Worm (Caenorhabditis elegans) whole organism, mixed stage, embryonic: Measurements from ENCODE around the gene Y41E3.8.

Experiments
- M03D4.4 ChIP-seq: sonication (generic microtip); optimal IDR thresholded peaks from 2 replicates; lab custom pipeline; 2017; ENCODE audit warnings: mild to moderate bottlenecking, missing genetic modification characterization, missing compliant biosample characterization
- blmp-1 ChIP-seq: fragments of 150-350 bp; optimal IDR thresholded peaks from 2 replicates; lab custom pipeline; 2014; ENCODE audit warnings: missing biosample characterization, missing genetic modification characterization
- ceh-39 ChIP-seq: fragments of 150-350 bp; optimal IDR thresholded peaks from 2 replicates; lab custom pipeline; 2014; ENCODE audit warnings: missing biosample characterization, missing genetic modification characterization
- ceh-43 ChIP-seq: fragments of 200-800 bp; sonication (Bioruptor generic); optimal IDR thresholded peaks from 2 replicates; lab custom pipeline; 2018; ENCODE audit warnings: mild to moderate bottlenecking, missing genetic modification characterization, moderate library complexity, missing compliant biosample characterization
- ceh-83 ChIP-seq: fragments of 200-800 bp; sonication (Bioruptor generic); optimal IDR thresholded peaks from 2 replicates; lab custom pipeline; 2018; ENCODE audit warnings: mild to moderate bottlenecking, missing genetic modification characterization, missing compliant biosample characterization
- ces-1 ChIP-seq: fragments of 150-350 bp; optimal IDR thresholded peaks from 2 replicates; lab custom pipeline; 2014; ENCODE audit warnings: missing biosample characterization, missing genetic modification reagents, missing genetic modification characterization
- cnd-1 ChIP-seq: fragments of 200-800 bp; sonication (Bioruptor generic); optimal IDR thresholded peaks from 2 replicates; lab custom pipeline; 2018; ENCODE audit warnings: mild to moderate bottlenecking, missing genetic modification characterization, missing compliant biosample characterization
- drap-1 ChIP-seq: fragments of 200-800 bp; sonication (Bioruptor generic); optimal IDR thresholded peaks from 3 replicates; lab custom pipeline; 2018; ENCODE audit warnings: mild to moderate bottlenecking, missing genetic modification characterization, missing compliant biosample characterization
- elt-1 ChIP-seq: sonication (generic microtip); optimal IDR thresholded peaks from 2 replicates; lab custom pipeline; 2017; ENCODE audit warnings: missing genetic modification characterization, mild to moderate bottlenecking, missing compliant biosample characterization, antibody characterized with exemption, moderate library complexity, borderline replicate concordance; ENCODE audit not compliant: insufficient read depth
- elt-3 ChIP-seq: fragments of 150-350 bp; optimal IDR thresholded peaks from 2 replicates; lab custom pipeline; 2014; ENCODE audit warnings: missing biosample characterization, missing genetic modification characterization
- ham-2 ChIP-seq: fragments of 200-800 bp; sonication (Bioruptor generic); optimal IDR thresholded peaks from 2 replicates; lab custom pipeline; 2018; ENCODE audit warnings: mild to moderate bottlenecking, missing genetic modification characterization, missing compliant biosample characterization
- hlh-1 ChIP-seq: fragments of 150-350 bp; optimal IDR thresholded peaks from 2 replicates; lab custom pipeline; 2014; ENCODE audit warnings: missing biosample characterization, missing genetic modification reagents, missing genetic modification characterization
- lin-13 ChIP-seq: fragments of 150-350 bp; optimal IDR thresholded peaks from 2 replicates; lab custom pipeline; 2014; ENCODE audit warnings: missing biosample characterization, missing genetic modification characterization
- lin-32 ChIP-seq: fragments of 200-800 bp; sonication (Bioruptor generic); optimal IDR thresholded peaks from 2 replicates; lab custom pipeline; 2018; ENCODE audit warnings: mild to moderate bottlenecking, missing genetic modification characterization, missing compliant biosample characterization
- lsy-2 ChIP-seq: fragments of 150-350 bp; optimal IDR thresholded peaks from 2 replicates; lab custom pipeline; 2014; ENCODE audit warnings: missing biosample characterization, missing genetic modification characterization
- mep-1 ChIP-seq: fragments of 150-350 bp; optimal IDR thresholded peaks from 2 replicates; lab custom pipeline; 2017; ENCODE audit warnings: missing biosample characterization, missing genetic modification reagents, missing genetic modification characterization, inconsistent platforms
- mls-2 ChIP-seq: sonication (generic microtip); optimal IDR thresholded peaks from 2 replicates; lab custom pipeline; 2016; ENCODE audit warnings: mild to moderate bottlenecking, missing genetic modification characterization, moderate library complexity, missing compliant biosample characterization
- nhr-12 ChIP-seq: fragments of 150-350 bp; optimal IDR thresholded peaks from 2 replicates; lab custom pipeline; 2014; ENCODE audit warnings: missing biosample characterization, missing genetic modification characterization
- nhr-2 ChIP-seq: fragments of 150-350 bp; optimal IDR thresholded peaks from 2 replicates; lab custom pipeline; 2014; ENCODE audit warnings: missing biosample characterization, missing genetic modification characterization
- nhr-237 ChIP-seq: fragments of 150-350 bp; optimal IDR thresholded peaks from 2 replicates; lab custom pipeline; 2014; ENCODE audit warnings: missing biosample characterization, missing genetic modification characterization
- nhr-28 ChIP-seq: fragments of 150-350 bp; optimal IDR thresholded peaks from 2 replicates; lab custom pipeline; 2014; ENCODE audit warnings: missing biosample characterization, missing genetic modification characterization
- nhr-76 ChIP-seq: sonication (generic microtip); optimal IDR thresholded peaks from 2 replicates; lab custom pipeline; 2017; ENCODE audit warnings: missing biosample characterization, missing genetic modification characterization
- pha-4 ChIP-seq: fragments of 150-350 bp; optimal IDR thresholded peaks from 2 replicates; lab custom pipeline; 2018; ENCODE audit warnings: missing biosample characterization, missing genetic modification reagents, missing genetic modification characterization
- sem-2 ChIP-seq: fragments of 200-800 bp; sonication (Bioruptor generic); optimal IDR thresholded peaks from 2 replicates; lab custom pipeline; 2018; ENCODE audit warnings: mild to moderate bottlenecking, missing genetic modification characterization, missing compliant biosample characterization
- snpc-4 ChIP-seq: fragments of 150-350 bp; optimal IDR thresholded peaks from 2 replicates; lab custom pipeline; 2014; ENCODE audit warnings: missing biosample characterization, missing genetic modification characterization
- sptf-1 ChIP-seq: sonication (generic microtip); optimal IDR thresholded peaks from 2 replicates; lab custom pipeline; 2017; ENCODE audit warnings: mild to moderate bottlenecking, missing genetic modification characterization, moderate library complexity, missing compliant biosample characterization
- tbx-8 ChIP-seq: fragments of 200-800 bp; sonication (Bioruptor generic); optimal IDR thresholded peaks from 2 replicates; lab custom pipeline; 2018; ENCODE audit warnings: mild to moderate bottlenecking, missing genetic modification characterization, moderate library complexity, missing compliant biosample characterization
- unc-120 ChIP-seq: sonication (generic microtip); optimal IDR thresholded peaks from 2 replicates; lab custom pipeline; 2017; ENCODE audit warnings: missing genetic modification characterization, missing compliant biosample characterization; ENCODE audit not compliant: poor library complexity, severe bottlenecking
- unc-39 ChIP-seq: fragments of 150-350 bp; optimal IDR thresholded peaks from 2 replicates; lab custom pipeline; 2014; ENCODE audit warnings: missing biosample characterization, missing genetic modification characterization
- unc-62 ChIP-seq: fragments of 150-350 bp; optimal IDR thresholded peaks from 2 replicates; lab custom pipeline; 2014; ENCODE audit warnings: missing biosample characterization, missing genetic modification reagents, missing genetic modification characterization
- zip-8 ChIP-seq: fragments of 150-350 bp; optimal IDR thresholded peaks from 2 replicates; lab custom pipeline; 2014; ENCODE audit warnings: missing biosample characterization, missing genetic modification characterization
- ztf-11 ChIP-seq: fragments of 150-350 bp; optimal IDR thresholded peaks from 2 replicates; lab custom pipeline; 2014; ENCODE audit warnings: missing biosample characterization, missing genetic modification characterization

Gene Y41E3.8

ce11 chrIV:15016984-15017383 lies 11.8 kb downstream of the Y41E3.8 start:
- TF ChIP-seq M03D4.4 (tag; lab: Kevin White, UChicago) (no peak), elt-3 (tag; lab: Kevin White, UChicago) (no peak), blmp-1 (tag; lab: Kevin White, UChicago) (no peak), zip-8 (tag; lab: Kevin White, UChicago) (no peak), ces-1 (GFP tag; lab: Kevin White, UChicago) (peak; percentile 98)

DNA sequence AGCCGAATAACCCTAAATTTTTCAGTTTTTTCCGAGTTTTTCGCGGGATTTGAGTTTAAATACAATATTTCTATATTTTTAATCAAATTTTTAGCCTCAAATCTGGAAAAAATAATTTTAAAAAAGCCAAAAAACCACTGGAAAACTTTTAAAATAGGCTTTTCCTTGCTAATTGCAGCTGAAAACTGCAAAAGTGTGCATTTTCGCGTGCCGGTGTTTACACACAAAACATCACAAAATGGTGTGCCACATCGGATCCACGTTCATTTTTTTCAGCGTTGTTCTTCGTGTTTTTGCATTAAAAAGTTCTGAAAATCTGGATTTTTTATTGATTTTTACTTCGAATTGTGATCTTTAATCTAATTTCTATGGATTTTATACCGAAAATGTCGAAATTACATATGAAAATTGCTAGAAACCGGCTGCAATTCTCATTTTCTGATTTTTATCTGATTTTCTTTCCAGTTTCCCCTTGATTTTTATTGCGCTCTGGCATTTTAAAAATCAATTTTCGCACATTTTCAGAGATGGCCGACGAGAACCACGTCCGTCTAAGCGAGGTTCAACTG lies 15.2 kb downstream of the Y41E3.8 start, which contains the start of gene Y41E3.7:
Gene Y41E3.7, plus strand, starts transcription at position 519 of the 569 bp plus-strand sequence.
- TF ChIP-seq tbx-8 (GFP tag; lab: Kevin White, UChicago) (no peak), ham-2 (GFP tag; lab: Kevin White, UChicago) (peak; percentile 29), ces-1 (GFP tag; lab: Kevin White, UChicago) (peak; percentile 18)

- no peak for TF ChIP-seq nhr-12
- TF ChIP-seq lin-32 (GFP tag; lab: Kevin White, UChicago) = no peak
- no peak for TF ChIP-seq ces-1 (GFP tag; lab: Kevin White, UChicago)
- TF ChIP-seq pha-4 (tag; lab: Kevin White, UChicago) = no peak
- no peak for TF ChIP-seq lsy-2 (tag; lab: Kevin White, UChicago)
- TF ChIP-seq ztf-11 = no peak
Measured at ce11 chrIV:15013083-15013482, 15.7 kb downstream of the Y41E3.8 start, which contains the start of gene qars-1. Gene qars-1 (minus strand): TSS chrIV:15013183.

DNA sequence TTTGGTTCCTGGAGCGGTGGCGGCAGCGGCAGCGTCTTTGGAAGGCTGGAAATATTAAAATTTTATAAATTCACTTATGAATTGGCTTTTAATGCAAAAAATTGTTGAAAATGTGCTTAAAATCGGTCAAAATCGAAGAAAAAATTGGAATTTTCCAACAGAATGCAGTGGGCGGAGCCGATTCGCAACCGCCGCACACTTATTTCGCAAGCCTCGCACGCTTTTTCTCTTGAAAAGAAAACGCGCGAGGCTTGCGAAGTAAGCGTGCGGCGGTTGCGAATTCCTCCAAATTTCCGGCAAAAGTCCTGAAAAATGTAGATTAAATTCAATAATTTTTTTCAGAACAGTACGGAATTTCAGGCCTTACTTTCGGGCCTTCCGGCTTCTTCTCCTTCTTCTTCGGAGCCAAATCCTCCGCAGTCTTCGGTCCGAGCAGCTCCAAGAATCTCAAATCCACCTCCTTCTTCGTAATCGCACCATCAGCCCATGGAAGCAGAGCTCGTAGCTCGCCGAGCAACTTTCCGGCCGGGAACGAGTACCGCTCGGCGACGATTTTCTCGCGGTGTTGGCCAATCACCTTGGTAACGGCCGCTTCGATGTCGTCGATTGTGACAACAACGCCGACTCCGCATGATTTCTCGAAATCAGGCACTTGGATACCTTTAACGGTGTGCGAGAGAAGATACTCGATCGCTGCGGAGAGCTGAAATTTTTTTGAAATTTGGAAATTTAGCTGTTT lies 16.5 kb downstream of the Y41E3.8 start:
- TF ChIP-seq nhr-12 (no peak), M03D4.4 (tag; lab: Kevin White, UChicago) (no peak), nhr-237 (no peak), tbx-8 (GFP tag; lab: Kevin White, UChicago) (no peak), hlh-1 (tag; lab: Kevin White, UChicago) (no peak), nhr-76 (tag; lab: Kevin White, UChicago) (no peak), drap-1 (GFP tag; lab: Kevin White, UChicago) (no peak), ham-2 (GFP tag; lab: Kevin White, UChicago) (no peak), cnd-1 (no peak), pha-4 (tag; lab: Kevin White, UChicago) (no peak), mep-1 (tag; lab: Kevin White, UChicago) (no peak)
- TF ChIP-seq, all 35 proteins: peak for 0

DNA sequence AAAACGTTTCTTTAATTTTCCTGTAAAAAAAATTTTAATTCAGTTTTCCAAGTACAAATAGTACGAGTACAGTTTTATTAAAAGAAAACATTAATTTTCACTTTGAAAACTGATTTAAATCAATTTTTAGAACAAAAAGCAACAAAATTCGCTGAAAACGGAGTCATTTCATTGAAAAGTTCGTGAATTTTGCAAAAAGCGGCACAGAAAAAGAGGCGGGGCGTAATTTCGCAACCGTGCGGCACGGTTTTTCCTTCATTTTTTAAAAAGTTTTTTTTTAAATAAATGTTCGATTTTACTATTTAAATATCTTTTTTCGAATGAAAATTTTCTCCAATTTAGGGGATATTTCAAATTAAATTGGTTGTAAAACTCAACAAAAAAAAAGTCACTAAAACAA lies 17.6 kb downstream of the Y41E3.8 start:
- no peak for TF ChIP-seq nhr-12
- no peak for TF ChIP-seq ceh-83 (GFP tag; lab: Kevin White, UChicago)
- no peak for TF ChIP-seq sptf-1
- TF ChIP-seq lsy-2 (tag; lab: Kevin White, UChicago) = no peak
- TF ChIP-seq drap-1 (GFP tag; lab: Kevin White, UChicago) = no peak
- TF ChIP-seq snpc-4 (tag; lab: Kevin White, UChicago) = no peak
- no peak for TF ChIP-seq blmp-1 (tag; lab: Kevin White, UChicago)
- TF ChIP-seq elt-3 (tag; lab: Kevin White, UChicago) = no peak
- no peak for TF ChIP-seq pha-4 (tag; lab: Kevin White, UChicago)
- TF ChIP-seq lin-32 (GFP tag; lab: Kevin White, UChicago) = no peak
- TF ChIP-seq nhr-28 (tag; lab: Kevin White, UChicago) = no peak
- TF ChIP-seq ces-1 (GFP tag; lab: Kevin White, UChicago) = no peak
- no peak for TF ChIP-seq lin-13 (tag; lab: Kevin White, UChicago)
- no peak for TF ChIP-seq hlh-1 (tag; lab: Kevin White, UChicago)
- TF ChIP-seq unc-39 = no peak
- no peak for TF ChIP-seq ceh-43
- no peak for TF ChIP-seq ceh-39 (tag; lab: Kevin White, UChicago)
- no peak for TF ChIP-seq mls-2 (tag; lab: Kevin White, UChicago)
- TF ChIP-seq nhr-237 = no peak
- TF ChIP-seq mep-1 (tag; lab: Kevin White, UChicago) = no peak

ce11 chrIV:15008200-15008599 lies 20.6 kb downstream of the Y41E3.8 start:
- TF ChIP-seq sem-2 = no peak
- no peak for TF ChIP-seq nhr-12
- no peak for TF ChIP-seq nhr-237
- no peak for TF ChIP-seq lin-32 (GFP tag; lab: Kevin White, UChicago)
- TF ChIP-seq M03D4.4 (tag; lab: Kevin White, UChicago) = no peak
- no peak for TF ChIP-seq ceh-43
- TF ChIP-seq hlh-1 (tag; lab: Kevin White, UChicago) = no peak
- TF ChIP-seq nhr-2 (tag; lab: Kevin White, UChicago) = no peak
- TF ChIP-seq lin-13 (tag; lab: Kevin White, UChicago) = no peak
- TF ChIP-seq tbx-8 (GFP tag; lab: Kevin White, UChicago) = no peak
- TF ChIP-seq mls-2 (tag; lab: Kevin White, UChicago) = no peak
- no peak for TF ChIP-seq pha-4 (tag; lab: Kevin White, UChicago)
- no peak for TF ChIP-seq cnd-1
- no peak for TF ChIP-seq elt-1 (tag; lab: Kevin White, UChicago)
- no peak for TF ChIP-seq unc-120 (tag; lab: Kevin White, UChicago)
- TF ChIP-seq nhr-76 (tag; lab: Kevin White, UChicago) = no peak
- no peak for TF ChIP-seq elt-3 (tag; lab: Kevin White, UChicago)
- no peak for TF ChIP-seq snpc-4 (tag; lab: Kevin White, UChicago)
- TF ChIP-seq unc-62 (GFP tag; lab: Kevin White, UChicago) = no peak
